Worm (Caenorhabditis elegans) whole organism, young adult: ENCODE results near the gene ttr-49.

Experiments used
- B0019.2 ChIP-seq: fragments of 200-800 bp; sonication (Bioruptor generic); conservative IDR thresholded peaks from 2 replicates; pipeline ENCODE4 v1.3.6; 2022; ENCODE audit warnings: missing genetic modification reagents, missing genetic modification characterization, missing compliant biosample characterization
- B0336.3 ChIP-seq: fragments of 200-800 bp; sonication (Bioruptor generic); IDR thresholded peaks from 2 replicates; pipeline ENCODE4 v1.3.6; 2022; ENCODE audit warnings: missing genetic modification characterization, missing compliant biosample characterization
- C06A6.2 ChIP-seq: fragments of 200-800 bp; sonication (Bioruptor generic); conservative IDR thresholded peaks from 2 replicates; pipeline ENCODE4 v1.3.6; 2022; ENCODE audit warnings: missing genetic modification characterization, missing compliant biosample characterization
- F10E7.11 ChIP-seq: sonication (generic microtip); optimal IDR thresholded peaks from 2 replicates; lab custom pipeline; 2017; ENCODE audit warnings: mild to moderate bottlenecking, missing genetic modification characterization, moderate library complexity, missing compliant biosample characterization
- F23B12.7 ChIP-seq: sonication (generic microtip); optimal IDR thresholded peaks from 2 replicates; lab custom pipeline; 2017; ENCODE audit warnings: missing genetic modification characterization, mild to moderate bottlenecking, missing compliant biosample characterization, antibody characterized with exemption, moderate library complexity; ENCODE audit not compliant: insufficient read depth
- F57A8.1 ChIP-seq: fragments of 200-800 bp; sonication (Bioruptor generic); optimal IDR thresholded peaks from 2 replicates; lab custom pipeline; 2018; ENCODE audit warnings: mild to moderate bottlenecking, missing genetic modification characterization, moderate library complexity, missing compliant biosample characterization
- K11D2.4 ChIP-seq: fragments of 200-800 bp; sonication (Bioruptor generic); IDR thresholded peaks from 2 replicates; pipeline ENCODE4 v1.3.6; 2022; ENCODE audit warnings: missing genetic modification reagents, missing genetic modification characterization, missing compliant biosample characterization
- K12H6.12 ChIP-seq: fragments of 200-800 bp; sonication (Bioruptor generic); optimal IDR thresholded peaks from 2 replicates; lab custom pipeline; 2018; ENCODE audit warnings: mild to moderate bottlenecking, missing genetic modification characterization, missing compliant biosample characterization
- Y53F4B.3 ChIP-seq: fragments of 200-800 bp; sonication (Bioruptor generic); IDR thresholded peaks from 2 replicates; pipeline ENCODE4 v1.3.6; 2022; ENCODE audit warnings: missing genetic modification reagents, missing genetic modification characterization, missing compliant biosample characterization
- Y53G8AR.9 ChIP-seq: fragments of 200-800 bp; sonication (Bioruptor generic); conservative IDR thresholded peaks from 2 replicates; pipeline ENCODE4 v1.3.6; 2022; ENCODE audit warnings: missing genetic modification reagents, missing genetic modification characterization, missing compliant biosample characterization
- Y56A3A.18 ChIP-seq: fragments of 200-800 bp; sonication (Bioruptor generic); IDR thresholded peaks from 2 replicates; pipeline ENCODE4 v1.3.6; 2022; ENCODE audit warnings: missing genetic modification reagents, missing genetic modification characterization, missing compliant biosample characterization
- Y79H2A.3 ChIP-seq: fragments of 200-800 bp; sonication (Bioruptor generic); conservative IDR thresholded peaks from 2 replicates; pipeline ENCODE4 v1.3.6; 2022; ENCODE audit warnings: missing genetic modification reagents, missing genetic modification characterization, missing compliant biosample characterization
- aptf-2 ChIP-seq: fragments of 200-800 bp; sonication (Bioruptor generic); conservative IDR thresholded peaks from 2 replicates; pipeline ENCODE4 v1.3.6; 2022; ENCODE audit warnings: missing genetic modification reagents, missing genetic modification characterization, missing compliant biosample characterization
- aptf-3 ChIP-seq: fragments of 200-800 bp; sonication (Bioruptor generic); IDR thresholded peaks from 2 replicates; pipeline ENCODE4 v1.3.6; 2022; ENCODE audit warnings: missing genetic modification characterization, missing compliant biosample characterization
- atf-7 ChIP-seq: sonication (generic microtip); optimal IDR thresholded peaks from 2 replicates; lab custom pipeline; 2017; ENCODE audit warnings: mild to moderate bottlenecking, missing genetic modification characterization, missing compliant biosample characterization
- attf-6 ChIP-seq: fragments of 200-800 bp; sonication (Bioruptor generic); IDR thresholded peaks from 2 replicates; pipeline ENCODE4 v1.3.6; 2022; ENCODE audit warnings: missing genetic modification reagents, missing genetic modification characterization, missing compliant biosample characterization
- bed-1 ChIP-seq: fragments of 200-800 bp; sonication (Bioruptor generic); IDR thresholded peaks from 2 replicates; pipeline ENCODE4 v1.3.6; 2022; ENCODE audit warnings: missing genetic modification reagents, missing genetic modification characterization, missing compliant biosample characterization
- cebp-2 ChIP-seq: fragments of 200-800 bp; sonication (Bioruptor generic); IDR thresholded peaks from 2 replicates; pipeline ENCODE4 v1.3.6; 2022; ENCODE audit warnings: missing genetic modification characterization, missing compliant biosample characterization
- ceh-58 ChIP-seq: fragments of 200-800 bp; sonication (Bioruptor generic); IDR thresholded peaks from 2 replicates; pipeline ENCODE4 v1.3.6; 2022; ENCODE audit warnings: missing genetic modification characterization, missing compliant biosample characterization
- dpff-1 ChIP-seq: sonication (generic microtip); optimal IDR thresholded peaks from 2 replicates; lab custom pipeline; 2017; ENCODE audit warnings: mild to moderate bottlenecking, missing genetic modification characterization, missing compliant biosample characterization
- egl-44 ChIP-seq: fragments of 200-800 bp; sonication (Bioruptor generic); IDR thresholded peaks from 2 replicates; pipeline ENCODE4 v1.3.6; 2022; ENCODE audit warnings: missing genetic modification reagents, missing genetic modification characterization, missing compliant biosample characterization
- egrh-3 ChIP-seq: fragments of 200-800 bp; sonication (Bioruptor generic); IDR thresholded peaks from 2 replicates; pipeline ENCODE4 v1.3.6; 2022; ENCODE audit warnings: missing genetic modification reagents, missing genetic modification characterization, missing compliant biosample characterization
- ekl-4 ChIP-seq: fragments of 200-800 bp; sonication (Bioruptor generic); IDR thresholded peaks from 2 replicates; pipeline ENCODE4 v1.3.6; 2022; ENCODE audit warnings: missing genetic modification reagents, missing genetic modification characterization, missing compliant biosample characterization
- gei-17 ChIP-seq: fragments of 200-800 bp; sonication (Bioruptor generic); optimal IDR thresholded peaks from 2 replicates; lab custom pipeline; 2018; ENCODE audit warnings: mild to moderate bottlenecking, missing genetic modification characterization, missing compliant biosample characterization
- hlh-26 ChIP-seq: fragments of 200-800 bp; sonication (Bioruptor generic); conservative IDR thresholded peaks from 2 replicates; pipeline ENCODE4 v1.3.6; 2022; ENCODE audit warnings: missing genetic modification reagents, missing genetic modification characterization, missing compliant biosample characterization
- hmg-1.2 ChIP-seq: fragments of 200-800 bp; sonication (Bioruptor generic); IDR thresholded peaks from 2 replicates; pipeline ENCODE4 v1.3.6; 2022; ENCODE audit warnings: missing genetic modification reagents, missing genetic modification characterization, missing compliant biosample characterization
- hmg-20 ChIP-seq: fragments of 200-800 bp; sonication (Bioruptor generic); IDR thresholded peaks from 2 replicates; pipeline ENCODE4 v1.3.6; 2022; ENCODE audit warnings: missing genetic modification reagents, missing genetic modification characterization, missing compliant biosample characterization
- lag-1 ChIP-seq: fragments of 200-800 bp; sonication (Bioruptor generic); IDR thresholded peaks from 2 replicates; pipeline ENCODE4 v1.3.6; 2022; ENCODE audit warnings: missing genetic modification reagents, missing genetic modification characterization, missing compliant biosample characterization
- lin-35 ChIP-seq, 3 experiments: fragments of 150-350 bp in 2 of 3; sonication (generic microtip) in 1 of 3; optimal IDR thresholded peaks; 2 replicates each; lab custom pipeline; 2014 to 2018; ENCODE audit warnings: missing biosample characterization in 3 of 3, missing genetic modification characterization in 3 of 3, missing genetic modification reagents in 3 of 3
- lin-40 ChIP-seq: sonication (generic microtip); optimal IDR thresholded peaks from 2 replicates; lab custom pipeline; 2016; ENCODE audit warnings: missing genetic modification characterization, mild to moderate bottlenecking, missing compliant biosample characterization, missing genotype, missing genetic modification reagents
- lir-1 ChIP-seq: fragments of 200-800 bp; sonication (Bioruptor generic); conservative IDR thresholded peaks from 2 replicates; pipeline ENCODE4 v1.3.6; 2022; ENCODE audit warnings: missing genetic modification reagents, missing genetic modification characterization, missing compliant biosample characterization
- lsl-1 ChIP-seq: fragments of 200-800 bp; sonication (Bioruptor generic); optimal IDR thresholded peaks from 2 replicates; lab custom pipeline; 2018; ENCODE audit warnings: mild to moderate bottlenecking, missing genetic modification characterization, moderate library complexity, missing compliant biosample characterization
- madf-6 ChIP-seq: fragments of 200-800 bp; sonication (Bioruptor generic); IDR thresholded peaks from 2 replicates; pipeline ENCODE4 v1.3.6; 2022; ENCODE audit warnings: missing genetic modification reagents, missing genetic modification characterization, missing compliant biosample characterization
- mxl-1 ChIP-seq: sonication (generic microtip); optimal IDR thresholded peaks from 2 replicates; lab custom pipeline; 2016; ENCODE audit warnings: missing genetic modification characterization, missing compliant biosample characterization
- nfya-2 ChIP-seq: fragments of 200-800 bp; sonication (Bioruptor generic); IDR thresholded peaks from 2 replicates; pipeline ENCODE4 v1.3.6; 2022; ENCODE audit warnings: missing genetic modification reagents, missing genetic modification characterization, missing compliant biosample characterization
- nhr-27 ChIP-seq: fragments of 200-800 bp; sonication (Bioruptor generic); optimal IDR thresholded peaks from 2 replicates; lab custom pipeline; 2018; ENCODE audit warnings: mild to moderate bottlenecking, missing genetic modification characterization, moderate library complexity, missing compliant biosample characterization
- nhr-80 ChIP-seq: sonication (generic microtip); optimal IDR thresholded peaks from 2 replicates; lab custom pipeline; 2016; ENCODE audit warnings: missing genetic modification characterization, missing compliant biosample characterization
- rec-8 ChIP-seq, 2 experiments: sonication (generic microtip); optimal IDR thresholded peaks; 2 replicates each; lab custom pipeline; 2016; ENCODE audit warnings: mild to moderate bottlenecking in 2 of 2, missing genetic modification characterization in 2 of 2, missing genetic modification reagents in 2 of 2, missing genotype in 2 of 2, missing biosample characterization in 1 of 2, missing compliant biosample characterization in 1 of 2, moderate library complexity in 1 of 2
- repo-1 ChIP-seq: sonication (generic microtip); optimal IDR thresholded peaks from 2 replicates; lab custom pipeline; 2017; ENCODE audit warnings: mild to moderate bottlenecking, missing genetic modification characterization, missing compliant biosample characterization
- sea-2 ChIP-seq: fragments of 200-800 bp; sonication (Bioruptor generic); IDR thresholded peaks from 2 replicates; pipeline ENCODE4 v1.3.6; 2022; ENCODE audit warnings: missing genetic modification characterization, missing compliant biosample characterization
- snpc-1.3 ChIP-seq: sonication (generic microtip); optimal IDR thresholded peaks from 2 replicates; lab custom pipeline; 2017; ENCODE audit warnings: missing genetic modification characterization, mild to moderate bottlenecking, missing compliant biosample characterization, antibody characterized with exemption, moderate library complexity, missing genotype, missing genetic modification reagents; ENCODE audit not compliant: insufficient read depth
- sptf-2 ChIP-seq: fragments of 200-800 bp; sonication (Bioruptor generic); optimal IDR thresholded peaks from 2 replicates; lab custom pipeline; 2018; ENCODE audit warnings: mild to moderate bottlenecking, missing genetic modification characterization, missing compliant biosample characterization
- tbx-9 ChIP-seq: sonication (generic microtip); optimal IDR thresholded peaks from 2 replicates; lab custom pipeline; 2016; ENCODE audit warnings: borderline replicate concordance, missing genetic modification characterization, inconsistent platforms, missing compliant biosample characterization
- zim-3 ChIP-seq: sonication (generic microtip); optimal IDR thresholded peaks from 2 replicates; lab custom pipeline; 2017; ENCODE audit warnings: mild to moderate bottlenecking, missing genetic modification characterization, moderate library complexity, missing compliant biosample characterization
- ztf-26 ChIP-seq: sonication (generic microtip); optimal IDR thresholded peaks from 2 replicates; lab custom pipeline; 2017; ENCODE audit warnings: missing genetic modification characterization, missing compliant biosample characterization
- ztf-28 ChIP-seq: fragments of 200-800 bp; sonication (Bioruptor generic); IDR thresholded peaks from 2 replicates; pipeline ENCODE4 v1.3.6; 2022; ENCODE audit warnings: missing genetic modification reagents, missing genetic modification characterization, missing compliant biosample characterization
- ztf-3 ChIP-seq: fragments of 200-800 bp; sonication (Bioruptor generic); optimal IDR thresholded peaks from 2 replicates; lab custom pipeline; 2018; ENCODE audit warnings: mild to moderate bottlenecking, missing genetic modification characterization, missing compliant biosample characterization

ttr-49 gene

DNA sequence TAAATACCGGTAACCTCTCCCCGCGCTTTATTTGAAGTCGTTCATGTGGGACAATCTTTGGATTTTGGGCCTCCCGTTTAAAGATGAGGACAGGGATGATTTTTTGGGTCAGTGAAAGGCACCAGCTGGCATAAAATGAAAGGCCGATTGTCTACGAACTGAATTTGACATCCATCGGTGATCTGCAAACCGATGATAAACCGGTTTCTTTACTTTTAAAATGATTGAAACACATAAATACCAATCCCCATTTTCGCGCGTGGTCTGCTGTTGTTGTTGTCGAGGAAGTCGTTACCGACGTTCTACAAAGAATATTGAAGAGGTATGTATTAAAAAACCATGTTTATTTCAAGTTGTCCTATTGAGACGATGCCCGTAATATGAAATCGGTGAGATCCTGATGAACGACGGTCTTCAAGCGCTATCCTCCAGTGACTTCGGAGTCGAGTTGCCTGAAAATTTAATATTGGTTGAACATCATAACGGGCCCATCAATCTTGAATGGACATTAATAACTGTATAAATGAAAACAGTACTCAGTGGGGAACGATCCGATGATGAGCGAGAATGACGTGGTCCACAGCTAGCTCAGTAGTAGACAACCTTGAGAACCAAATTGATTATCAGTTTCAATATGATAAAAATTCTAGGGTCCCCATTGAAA is 13.2 kb downstream of the ttr-49 start (continued):
- TF ChIP-seq nfya-2 (GFP tag; lab: Robert Waterston, UW) (no peak), ceh-58 (GFP tag; lab: Robert Waterston, UW) (peak; percentile 69; the same call in 1 of the 2 replicates), nhr-27 (tag; lab: Kevin White, UChicago) (peak; percentile 56), bed-1 (GFP tag; lab: Robert Waterston, UW) (0 out of 2 replicates have a peak, but pooled peaks have one; percentile 8), repo-1 (tag; lab: Kevin White, UChicago) (no peak), Y79H2A.3 (GFP tag; lab: Robert Waterston, UW) (peak; percentile 91), attf-6 (GFP tag; lab: Robert Waterston, UW) (peak; percentile 33), Y53F4B.3 (GFP tag; lab: Robert Waterston, UW) (no peak), hmg-1.2 (GFP tag; lab: Robert Waterston, UW) (peak; percentile 56), F23B12.7 (tag; lab: Kevin White, UChicago) (peak; percentile 8), F57A8.1 (GFP tag; lab: Kevin White, UChicago) (no peak), zim-3 (tag; lab: Kevin White, UChicago) (no peak), gei-17 (GFP tag; lab: Kevin White, UChicago) (no peak), F10E7.11 (tag; lab: Kevin White, UChicago) (no peak), mxl-1 (no peak), atf-7 (peak; percentile 47), K12H6.12 (tag; lab: Kevin White, UChicago) (no peak), aptf-3 (peak; percentile 57; the same call in 1 of the 2 replicates), K11D2.4 (GFP tag; lab: Robert Waterston, UW) (peak; percentile 82), egrh-3 (GFP tag; lab: Robert Waterston, UW) (peak; percentile 31; the same call in 1 of the 2 replicates), ztf-26 (tag; lab: Kevin White, UChicago) (no peak), ekl-4 (GFP tag; lab: Robert Waterston, UW) (peak; percentile 77), lir-1 (GFP tag; lab: Robert Waterston, UW) (0 out of 2 replicates have a peak, but pooled peaks have one; percentile 27), tbx-9 (tag; lab: Kevin White, UChicago) (no peak), ztf-28 (peak; percentile 59), rec-8 (tag; optimal IDR thresholded peaks at IDR 0.05; lab: Kevin White, UChicago) (no peak), hmg-20 (GFP tag; lab: Robert Waterston, UW) (peak; percentile 51; the same call in 1 of the 2 replicates), Y56A3A.18 (peak; percentile 50), aptf-2 (GFP tag; lab: Robert Waterston, UW) (no peak), sptf-2 (no peak), lin-35 (GFP tag; optimal IDR thresholded peaks at IDR 0.05; lab: Kevin White, UChicago) (no peak), lin-40 (tag; lab: Kevin White, UChicago) (no peak), sea-2 (no peak), Y53G8AR.9 (GFP tag; lab: Robert Waterston, UW) (peak; percentile 92), ztf-3 (GFP tag; lab: Kevin White, UChicago) (no peak), cebp-2 (GFP tag; lab: Robert Waterston, UW) (peak; percentile 74; the same call in 1 of the 2 replicates), nhr-80 (tag; lab: Kevin White, UChicago) (no peak), lag-1 (GFP tag; lab: Robert Waterston, UW) (no peak), B0019.2 (GFP tag; lab: Robert Waterston, UW) (0 out of 2 replicates have a peak, but pooled peaks have one; percentile 11), lsl-1 (GFP tag; lab: Kevin White, UChicago) (peak; percentile 32), C06A6.2 (GFP tag; lab: Robert Waterston, UW) (peak; percentile 53; the same call in 1 of the 2 replicates), madf-6 (GFP tag; lab: Robert Waterston, UW) (peak; percentile 59), egl-44 (GFP tag; lab: Robert Waterston, UW) (peak; percentile 34; the same call in 1 of the 2 replicates), snpc-1.3 (no peak), B0336.3 (GFP tag; lab: Robert Waterston, UW) (peak; percentile 8; the same call in 1 of the 2 replicates), dpff-1 (tag; lab: Kevin White, UChicago) (no peak), hlh-26 (no peak)
